Worm (Caenorhabditis elegans): ENCODE measurements around the gene srd-74.

DNA sequence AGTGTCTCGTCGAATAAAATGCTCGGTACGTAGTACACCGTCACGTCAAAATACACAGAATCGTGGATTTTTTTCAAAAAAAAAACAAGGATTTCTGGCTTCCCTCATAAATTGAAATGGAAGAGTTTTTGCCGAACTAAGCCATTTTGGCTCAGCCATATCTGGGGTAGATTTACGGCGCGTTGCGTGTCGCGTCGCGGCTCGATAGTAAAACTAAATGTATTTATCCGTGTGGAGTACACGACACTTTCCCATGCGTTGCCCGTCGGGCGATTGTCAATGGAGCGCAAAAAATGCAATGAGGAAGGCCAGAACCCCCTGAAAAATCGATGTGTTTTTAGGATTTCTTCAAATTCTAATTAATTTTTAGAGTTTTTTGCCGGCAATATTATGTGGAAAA is 31.7 kb upstream of the srd-74 start:
- TF ChIP-seq W03F9.2 (tag; optimal IDR thresholded peaks at IDR 0.05) (no peak), him-1 (tag; optimal IDR thresholded peaks at IDR 0.05) (no peak), dao-5 (tag; optimal IDR thresholded peaks at IDR 0.05) (no peak)

All from whole organism, L4/young adult.